Fruit fly (Drosophila melanogaster) whole organism, embryonic: ENCODE results near the gene CG3702.

Source experiments
- CG10959 ChIP-seq: fragments of 200-800 bp; sonication (Bioruptor generic); IDR thresholded peaks from 2 replicates; pipeline ENCODE4 v1.3.6; 2022; ENCODE audit warnings: missing biosample characterization, missing genetic modification characterization
- CG11504 ChIP-seq: fragments of 200-800 bp; sonication (Bioruptor generic); optimal IDR thresholded peaks from 3 replicates; lab custom pipeline; 2019; ENCODE audit warnings: missing biosample characterization, mild to moderate bottlenecking, missing genetic modification characterization, moderate library complexity
- CG12155 ChIP-seq: fragments of 200-800 bp; sonication (Bioruptor generic); optimal IDR thresholded peaks from 3 replicates; lab custom pipeline; 2016; ENCODE audit warnings: missing biosample characterization, missing genetic modification characterization
- CG13424 ChIP-seq: fragments of 200-800 bp; sonication (Bioruptor generic); optimal IDR thresholded peaks from 2 replicates; lab custom pipeline; 2019; ENCODE audit warnings: missing biosample characterization, mild to moderate bottlenecking, missing genetic modification characterization, moderate library complexity
- CG13624 ChIP-seq: fragments of 200-800 bp; sonication (Bioruptor generic); optimal IDR thresholded peaks from 2 replicates; lab custom pipeline; 2016; ENCODE audit warnings: missing biosample characterization, missing genetic modification characterization
- CG13775 ChIP-seq: fragments of 200-800 bp; sonication (Bioruptor generic); optimal IDR thresholded peaks from 3 replicates; lab custom pipeline; 2017; ENCODE audit warnings: missing biosample characterization, mild to moderate bottlenecking, missing genetic modification characterization
- CG14441 ChIP-seq: fragments of 200-800 bp; sonication (Bioruptor generic); IDR thresholded peaks from 2 replicates; pipeline ENCODE4 v1.3.6; 2022; ENCODE audit warnings: missing biosample characterization, missing genetic modification characterization
- CG14965 ChIP-seq: fragments of 200-800 bp; sonication (Bioruptor generic); optimal IDR thresholded peaks from 2 replicates; lab custom pipeline; 2016; ENCODE audit warnings: missing biosample characterization, missing genetic modification characterization, borderline replicate concordance
- CG1647 ChIP-seq: fragments of 200-800 bp; sonication (Bioruptor generic); optimal IDR thresholded peaks from 3 replicates; lab custom pipeline; 2016; ENCODE audit warnings: missing biosample characterization, missing genetic modification characterization
- CG18011 ChIP-seq: fragments of 200-800 bp; sonication (Bioruptor generic); optimal IDR thresholded peaks from 2 replicates; lab custom pipeline; 2017; ENCODE audit warnings: missing biosample characterization, missing genetic modification characterization, mild to moderate bottlenecking, moderate library complexity, missing genotype
- CG18599 ChIP-seq: fragments of 200-800 bp; sonication (Bioruptor generic); optimal IDR thresholded peaks from 3 replicates; lab custom pipeline; 2017; ENCODE audit warnings: missing biosample characterization, missing genetic modification characterization, mild to moderate bottlenecking, moderate library complexity, missing genetic modification reagents
- CG2116 ChIP-seq: fragments of 200-800 bp; sonication (Bioruptor generic); optimal IDR thresholded peaks from 3 replicates; lab custom pipeline; 2018; ENCODE audit warnings: missing biosample characterization, mild to moderate bottlenecking, missing genetic modification characterization
- CG2120 ChIP-seq: fragments of 200-800 bp; sonication (Bioruptor generic); optimal IDR thresholded peaks from 3 replicates; lab custom pipeline; 2016; ENCODE audit warnings: missing biosample characterization, missing genetic modification characterization
- CG2129 ChIP-seq: fragments of 200-800 bp; sonication (Bioruptor generic); IDR thresholded peaks from 2 replicates; pipeline ENCODE4 v1.3.6; 2022; ENCODE audit warnings: missing biosample characterization, missing genetic modification characterization; ENCODE audit not compliant: partially characterized antibody
- CG31388 ChIP-seq: fragments of 200-800 bp; sonication (Bioruptor generic); optimal IDR thresholded peaks from 2 replicates; lab custom pipeline; 2016; ENCODE audit warnings: missing biosample characterization, missing genetic modification characterization
- CG3281 ChIP-seq: fragments of 200-800 bp; sonication (Bioruptor generic); optimal IDR thresholded peaks from 3 replicates; lab custom pipeline; 2017; ENCODE audit warnings: missing biosample characterization, mild to moderate bottlenecking, missing genetic modification characterization
- CG33213 ChIP-seq: fragments of 200-800 bp; sonication (Bioruptor generic); optimal IDR thresholded peaks from 3 replicates; lab custom pipeline; 2016; ENCODE audit warnings: missing biosample characterization, missing genetic modification characterization
- CG33557 ChIP-seq: fragments of 200-800 bp; sonication (Bioruptor generic); optimal IDR thresholded peaks from 2 replicates; lab custom pipeline; 2019; ENCODE audit warnings: missing biosample characterization, mild to moderate bottlenecking, missing genetic modification characterization, moderate library complexity
- CG34422 ChIP-seq: fragments of 200-800 bp; sonication (Bioruptor generic); IDR thresholded peaks from 3 replicates; pipeline ENCODE4 v1.3.6; 2022; ENCODE audit warnings: missing biosample characterization, missing genetic modification characterization
- CG4404 ChIP-seq: fragments of 200-800 bp; sonication (Bioruptor generic); IDR thresholded peaks from 2 replicates; pipeline ENCODE4 v1.3.6; 2022; ENCODE audit warnings: missing biosample characterization, missing genetic modification characterization
- CG6654 ChIP-seq: fragments of 200-800 bp; sonication (Bioruptor generic); optimal IDR thresholded peaks from 2 replicates; lab custom pipeline; 2017; ENCODE audit warnings: missing biosample characterization, mild to moderate bottlenecking, missing genetic modification characterization
- CG6683 ChIP-seq: fragments of 200-800 bp; sonication (Bioruptor generic); optimal IDR thresholded peaks from 2 replicates; lab custom pipeline; 2017; ENCODE audit warnings: missing biosample characterization, mild to moderate bottlenecking, missing genetic modification characterization, missing genetic modification reagents
- CG6765 ChIP-seq: fragments of 200-800 bp; sonication (Bioruptor generic); optimal IDR thresholded peaks from 3 replicates; lab custom pipeline; 2017; ENCODE audit warnings: missing biosample characterization, mild to moderate bottlenecking, missing genetic modification characterization
- CG7839 ChIP-seq: fragments of 200-800 bp; sonication (Bioruptor generic); optimal IDR thresholded peaks from 3 replicates; lab custom pipeline; 2018; ENCODE audit warnings: missing biosample characterization, mild to moderate bottlenecking, missing genetic modification characterization, moderate library complexity
- CoRest ChIP-seq: fragments of 200-800 bp; sonication (Bioruptor generic); optimal IDR thresholded peaks from 3 replicates; lab custom pipeline; 2018; ENCODE audit warnings: missing biosample characterization, mild to moderate bottlenecking, missing genetic modification characterization, moderate library complexity
- D ChIP-seq, 2 experiments: fragments of 200-800 bp in 1 of 2; fragments of >200 bp in 1 of 2; sonication (Bioruptor generic) in 1 of 2; optimal IDR thresholded peaks; 2 replicates in 1 of 2; 3 replicates in 1 of 2; lab custom pipeline; 2017; ENCODE audit warnings: mild to moderate bottlenecking in 1 of 2, missing biosample characterization in 1 of 2, missing genetic modification characterization in 1 of 2, missing genetic modification reagents in 1 of 2
- Dek ChIP-seq: fragments of 200-800 bp; sonication (Bioruptor generic); optimal IDR thresholded peaks from 3 replicates; lab custom pipeline; 2019; ENCODE audit warnings: missing biosample characterization, mild to moderate bottlenecking, missing genetic modification characterization, moderate library complexity
- Doc3 ChIP-seq: fragments of 200-800 bp; sonication (Bioruptor generic); IDR thresholded peaks from 3 replicates; pipeline ENCODE4 v1.3.6; 2022; ENCODE audit warnings: missing biosample characterization, missing genetic modification characterization; ENCODE audit not compliant: partially characterized antibody
- Dp ChIP-seq: fragments of 200-800 bp; sonication (Bioruptor generic); optimal IDR thresholded peaks from 2 replicates; lab custom pipeline; 2018; ENCODE audit warnings: missing biosample characterization, mild to moderate bottlenecking, missing genetic modification characterization, moderate library complexity
- E2f1 ChIP-seq: fragments of 200-800 bp; sonication (Bioruptor generic); IDR thresholded peaks from 2 replicates; pipeline ENCODE4 v1.3.6; 2022; ENCODE audit warnings: missing biosample characterization, missing genetic modification characterization
- Gsc ChIP-seq: fragments of 200-800 bp; sonication (Bioruptor generic); IDR thresholded peaks from 2 replicates; pipeline ENCODE4 v1.3.6; 2022; ENCODE audit warnings: missing biosample characterization, missing genetic modification characterization
- Hmr ChIP-seq: fragments of 200-800 bp; sonication (Bioruptor generic); optimal IDR thresholded peaks from 3 replicates; lab custom pipeline; 2017; ENCODE audit warnings: mild to moderate bottlenecking, missing biosample characterization, missing genetic modification reagents, missing genetic modification characterization
- Hmx ChIP-seq: fragments of 200-800 bp; sonication (Bioruptor generic); optimal IDR thresholded peaks from 2 replicates; lab custom pipeline; 2016; ENCODE audit warnings: missing biosample characterization, missing genetic modification characterization
- Nf-YA ChIP-seq: fragments of 200-800 bp; sonication (Bioruptor generic); IDR thresholded peaks from 2 replicates; pipeline ENCODE4 v1.3.6; 2022; ENCODE audit warnings: missing biosample characterization, missing genetic modification characterization
- Nf-YB ChIP-seq: fragments of 200-800 bp; sonication (Bioruptor generic); optimal IDR thresholded peaks from 3 replicates; lab custom pipeline; 2019; ENCODE audit warnings: missing biosample characterization, mild to moderate bottlenecking, missing genetic modification characterization, moderate library complexity
- PHDP ChIP-seq: fragments of 200-800 bp; sonication (Bioruptor generic); optimal IDR thresholded peaks from 3 replicates; lab custom pipeline; 2018; ENCODE audit warnings: missing biosample characterization, mild to moderate bottlenecking, missing genetic modification characterization, moderate library complexity
- Poxn ChIP-seq: fragments of 200-800 bp; sonication (Bioruptor generic); IDR thresholded peaks from 2 replicates; pipeline ENCODE4 v1.3.6; 2022; ENCODE audit warnings: missing biosample characterization, missing genetic modification characterization
- Ravus ChIP-seq: fragments of 200-800 bp; sonication (Bioruptor generic); IDR thresholded peaks from 2 replicates; pipeline ENCODE4 v1.3.6; 2022; ENCODE audit warnings: missing biosample characterization, missing genetic modification characterization
- Six4 ChIP-seq: fragments of 200-800 bp; sonication (Bioruptor generic); optimal IDR thresholded peaks from 2 replicates; lab custom pipeline; 2016; ENCODE audit warnings: missing biosample characterization, missing genetic modification characterization
- cato ChIP-seq: fragments of 200-800 bp; sonication (Bioruptor generic); optimal IDR thresholded peaks from 2 replicates; lab custom pipeline; 2016; ENCODE audit warnings: missing biosample characterization, missing genetic modification characterization, borderline replicate concordance
- dpn ChIP-seq, 2 experiments: fragments of 200-800 bp; sonication (Bioruptor generic); optimal IDR thresholded peaks; 3 replicates each; lab custom pipeline; 2016; ENCODE audit warnings: missing biosample characterization in 2 of 2, missing genetic modification characterization in 2 of 2
- en ChIP-seq: fragments of 200-800 bp; sonication (Bioruptor generic); optimal IDR thresholded peaks from 2 replicates; lab custom pipeline; 2016; ENCODE audit warnings: missing biosample characterization, missing genetic modification characterization
- fd64A ChIP-seq: fragments of 200-800 bp; sonication (Bioruptor generic); optimal IDR thresholded peaks from 3 replicates; lab custom pipeline; 2018; ENCODE audit warnings: missing biosample characterization, mild to moderate bottlenecking, missing genetic modification characterization
- odd ChIP-seq: fragments of 200-800 bp; sonication (Bioruptor generic); optimal IDR thresholded peaks from 2 replicates; lab custom pipeline; 2017; ENCODE audit warnings: missing biosample characterization, mild to moderate bottlenecking, missing genetic modification characterization
- phol ChIP-seq: fragments of 200-800 bp; sonication (Bioruptor generic); optimal IDR thresholded peaks from 3 replicates; lab custom pipeline; 2018; ENCODE audit warnings: missing biosample characterization, mild to moderate bottlenecking, missing genetic modification characterization, moderate library complexity
- ranshi ChIP-seq: fragments of 200-800 bp; sonication (Bioruptor generic); IDR thresholded peaks from 2 replicates; pipeline ENCODE4 v1.3.6; 2022; ENCODE audit warnings: missing biosample characterization, missing genetic modification characterization
- twi ChIP-seq: fragments of 200-800 bp; optimal IDR thresholded peaks from 2 replicates; lab custom pipeline; 2019; ENCODE audit warnings: missing biosample characterization, mild to moderate bottlenecking, missing genetic modification characterization, moderate library complexity
- yki ChIP-seq: fragments of >200 bp; optimal IDR thresholded peaks from 3 replicates; lab custom pipeline; 2018
- zfh2 ChIP-seq: fragments of 200-800 bp; sonication (Bioruptor generic); optimal IDR thresholded peaks from 2 replicates; lab custom pipeline; 2016; ENCODE audit warnings: missing biosample characterization, missing genetic modification characterization

The CG3702 gene

DNA sequence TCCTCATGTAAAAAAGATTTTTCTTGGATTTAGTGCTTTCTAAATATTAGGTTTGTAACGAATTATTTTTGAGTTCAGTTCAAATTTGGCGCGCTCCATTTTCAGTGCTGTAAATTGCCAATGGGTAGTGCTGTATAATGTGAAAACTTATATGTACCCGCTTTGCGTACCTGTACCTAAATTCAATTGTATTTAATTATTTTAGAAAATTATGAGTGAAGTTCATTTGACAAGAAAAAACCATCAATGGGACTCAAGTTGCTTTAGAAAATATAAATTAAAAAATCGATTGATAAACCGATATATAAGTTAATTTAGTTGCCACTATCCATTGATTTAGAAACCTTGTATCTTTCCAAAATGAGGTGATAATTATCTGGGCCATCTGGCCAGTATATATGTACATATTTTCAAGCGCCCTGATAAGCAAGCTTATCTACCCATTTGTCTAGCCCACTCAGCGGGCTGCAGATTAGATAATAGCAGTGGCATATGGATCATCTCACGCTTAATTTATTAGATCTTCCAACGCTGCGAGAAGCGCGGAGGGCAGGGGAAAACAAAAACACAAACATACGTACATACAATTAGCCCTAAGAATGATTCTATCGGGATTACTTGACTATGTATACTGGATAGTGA, 2.6 kb downstream of the CG3702 start (continued):
- TF ChIP-seq twi (tag; lab: Kevin White, UChicago): peak; percentile 34
- TF ChIP-seq Nf-YA (GFP tag; lab: Robert Waterston, UW): 0 out of 2 replicates have a peak, but pooled peaks have one; percentile 22
- peak; percentile 80 for TF ChIP-seq CG2120 (GFP tag; lab: Kevin White, UChicago)
- peak; percentile 55 for TF ChIP-seq CG18599 (GFP tag; lab: Kevin White, UChicago)
- TF ChIP-seq Nf-YB: no peak
- no peak for TF ChIP-seq CG13424
- TF ChIP-seq CG34422 (GFP tag; lab: Robert Waterston, UW): 0 out of 3 replicates have a peak, but pooled peaks have one; percentile 14
- no peak for TF ChIP-seq cato (GFP tag; lab: Kevin White, UChicago)
- no peak for TF ChIP-seq D (optimal IDR thresholded peaks at IDR 0.05; lab: Kevin White, UChicago)
- TF ChIP-seq D (GFP tag; optimal IDR thresholded peaks at IDR 0.05; lab: Kevin White, UChicago): no peak
- TF ChIP-seq CG10959 (GFP tag; lab: Robert Waterston, UW): no peak
- peak; percentile 13 for TF ChIP-seq CG11504 (tag; lab: Kevin White, UChicago)
- no peak for TF ChIP-seq CG18011
- no peak for TF ChIP-seq fd64A (GFP tag; lab: Kevin White, UChicago)
- TF ChIP-seq odd (GFP tag; lab: Kevin White, UChicago): peak; percentile 32
- no peak for TF ChIP-seq Poxn (GFP tag; lab: Robert Waterston, UW)
- TF ChIP-seq CG12155 (GFP tag; lab: Kevin White, UChicago): no peak
- no peak for TF ChIP-seq Six4 (GFP tag; lab: Kevin White, UChicago)
- no peak for TF ChIP-seq CG33557 (GFP tag; lab: Kevin White, UChicago)
- peak; percentile 9 for TF ChIP-seq Hmx
- TF ChIP-seq CG1647 (GFP tag; lab: Kevin White, UChicago): peak; percentile 2
- no peak for TF ChIP-seq CG31388 (GFP tag; lab: Kevin White, UChicago)
- TF ChIP-seq CG14965 (GFP tag; lab: Kevin White, UChicago): no peak
- peak; percentile 6 for TF ChIP-seq CG6765
- no peak for TF ChIP-seq CG13775 (GFP tag; lab: Kevin White, UChicago)
- TF ChIP-seq Gsc (GFP tag; lab: Robert Waterston, UW): no peak
- 0 out of 2 replicates have a peak, but pooled peaks have one; percentile 26 for TF ChIP-seq CG14441
- no peak for TF ChIP-seq CG6654 (GFP tag; lab: Kevin White, UChicago)
- no peak for TF ChIP-seq yki (lab: Kevin White, UChicago)
- TF ChIP-seq Doc3 (GFP tag; lab: Robert Waterston, UW): no peak
- TF ChIP-seq CoRest (tag; lab: Kevin White, UChicago): peak; percentile 22
- peak; percentile 29 for TF ChIP-seq Hmr (GFP tag; lab: Kevin White, UChicago)
- no peak for TF ChIP-seq Dek (tag; lab: Kevin White, UChicago)
- TF ChIP-seq CG2116 (GFP tag; lab: Kevin White, UChicago): peak; percentile 14
- TF ChIP-seq ranshi (GFP tag; lab: Robert Waterston, UW): no peak
- TF ChIP-seq phol: peak; percentile 15
- peak; percentile 23 for TF ChIP-seq CG3281 (GFP tag; lab: Kevin White, UChicago)
- TF ChIP-seq zfh2: peak; percentile 43
- peak in 1 of 2 experiments; percentile 27 for TF ChIP-seq dpn (GFP tag; optimal IDR thresholded peaks at IDR 0.05; lab: Kevin White, UChicago)
- TF ChIP-seq Ravus (GFP tag; lab: Robert Waterston, UW): no peak
- no peak for TF ChIP-seq CG2129 (GFP tag; lab: Robert Waterston, UW)
- no peak for TF ChIP-seq E2f1
- no peak for TF ChIP-seq CG13624 (GFP tag; lab: Kevin White, UChicago)
- no peak for TF ChIP-seq en (GFP tag; lab: Kevin White, UChicago)
- peak; percentile 6 for TF ChIP-seq CG7839 (tag; lab: Kevin White, UChicago)
- peak; percentile 16 for TF ChIP-seq CG33213
- TF ChIP-seq CG6683 (GFP tag; lab: Kevin White, UChicago): no peak
- TF ChIP-seq Dp (GFP tag; lab: Kevin White, UChicago): peak; percentile 92
- no peak for TF ChIP-seq CG4404
- TF ChIP-seq PHDP (tag; lab: Kevin White, UChicago): peak; percentile 28
